Worm (Caenorhabditis elegans) whole organism, early embryonic: Measurements from ENCODE around the gene tag-275.

Source experiments
- B0310.2 ChIP-seq: sonication (generic microtip); optimal IDR thresholded peaks from 2 replicates; lab custom pipeline; 2016; ENCODE audit warnings: mild to moderate bottlenecking, missing genetic modification characterization, missing compliant biosample characterization
- F13C5.2 ChIP-seq: sonication (generic microtip); optimal IDR thresholded peaks from 2 replicates; lab custom pipeline; 2017; ENCODE audit warnings: mild to moderate bottlenecking, missing genetic modification characterization, inconsistent platforms, missing compliant biosample characterization
- aly-1 ChIP-seq: sonication (generic microtip); optimal IDR thresholded peaks from 2 replicates; lab custom pipeline; 2016; ENCODE audit warnings: missing genetic modification characterization, missing compliant biosample characterization
- ama-1 ChIP-seq: fragments of 150-350 bp; optimal IDR thresholded peaks from 2 replicates; lab custom pipeline; 2014
- ceh-13 ChIP-seq: fragments of 200-800 bp; sonication (Bioruptor generic); optimal IDR thresholded peaks from 2 replicates; lab custom pipeline; 2018; ENCODE audit warnings: mild to moderate bottlenecking, missing genetic modification characterization, missing compliant biosample characterization
- ceh-36 ChIP-seq: sonication (generic microtip); optimal IDR thresholded peaks from 2 replicates; lab custom pipeline; 2016; ENCODE audit warnings: missing genetic modification characterization, inconsistent platforms, missing compliant biosample characterization
- ets-7 ChIP-seq: sonication (generic microtip); optimal IDR thresholded peaks from 2 replicates; lab custom pipeline; 2016; ENCODE audit warnings: missing genotype, missing genetic modification characterization, missing compliant biosample characterization
- flt-1 ChIP-seq: fragments of 200-800 bp; sonication (Bioruptor generic); IDR thresholded peaks from 2 replicates; pipeline ENCODE4 v1.3.6; 2022; ENCODE audit warnings: missing genetic modification characterization, missing compliant biosample characterization
- hmbx-1 ChIP-seq: sonication (generic microtip); optimal IDR thresholded peaks from 2 replicates; lab custom pipeline; 2016; ENCODE audit warnings: mild to moderate bottlenecking, missing genetic modification characterization, missing compliant biosample characterization
- hmg-4 ChIP-seq: fragments of 200-800 bp; sonication (Bioruptor generic); optimal IDR thresholded peaks from 2 replicates; lab custom pipeline; 2018; ENCODE audit warnings: mild to moderate bottlenecking, missing genetic modification characterization, missing compliant biosample characterization
- hnd-1 ChIP-seq: sonication (generic microtip); optimal IDR thresholded peaks from 2 replicates; lab custom pipeline; 2016; ENCODE audit warnings: missing genetic modification characterization, missing compliant biosample characterization
- pes-1 ChIP-seq: fragments of 200-800 bp; sonication (Bioruptor generic); IDR thresholded peaks from 2 replicates; pipeline ENCODE4 v1.3.6; 2022; ENCODE audit warnings: missing genetic modification reagents, missing genetic modification characterization, missing compliant biosample characterization
- scrt-1 ChIP-seq: fragments of 200-800 bp; sonication (Bioruptor generic); IDR thresholded peaks from 2 replicates; pipeline ENCODE4 v1.3.6; 2022; ENCODE audit warnings: missing genetic modification characterization, missing compliant biosample characterization
- sea-1 ChIP-seq: fragments of 200-800 bp; sonication (Bioruptor generic); conservative IDR thresholded peaks from 2 replicates; pipeline ENCODE4 v1.3.6; 2022; ENCODE audit warnings: missing genetic modification characterization, missing compliant biosample characterization
- tbx-11 ChIP-seq: fragments of 200-800 bp; sonication (Bioruptor generic); IDR thresholded peaks from 2 replicates; pipeline ENCODE4 v1.3.6; 2022; ENCODE audit warnings: missing genetic modification characterization, missing compliant biosample characterization
- tbx-37 ChIP-seq: fragments of 200-800 bp; sonication (Bioruptor generic); conservative IDR thresholded peaks from 2 replicates; pipeline ENCODE4 v1.3.6; 2022; ENCODE audit warnings: missing genetic modification reagents, missing genetic modification characterization, missing compliant biosample characterization
- tra-4 ChIP-seq: sonication (generic microtip); optimal IDR thresholded peaks from 2 replicates; lab custom pipeline; 2017; ENCODE audit warnings: missing genetic modification characterization, missing compliant biosample characterization

tag-275 gene

ce11 chrX:6178989-6179388 is 28.6 kb upstream of the tag-275 start:
- TF ChIP-seq sea-1 (GFP tag; lab: Robert Waterston, UW), result no peak
- no peak for TF ChIP-seq flt-1
- no peak for TF ChIP-seq hmbx-1 (tag; lab: Kevin White, UChicago)
- no peak for TF ChIP-seq tra-4 (tag; lab: Kevin White, UChicago)
- TF ChIP-seq scrt-1 (GFP tag; lab: Robert Waterston, UW), result no peak
- no peak for TF ChIP-seq hnd-1 (tag; lab: Kevin White, UChicago)
- no peak for TF ChIP-seq tbx-11
- no peak for TF ChIP-seq ama-1 (lab: Kevin White, UChicago)
- no peak for TF ChIP-seq B0310.2 (tag; lab: Kevin White, UChicago)
- no peak for TF ChIP-seq ets-7 (tag; lab: Kevin White, UChicago)
- TF ChIP-seq F13C5.2, result no peak
- no peak for TF ChIP-seq hmg-4 (GFP tag; lab: Kevin White, UChicago)
- TF ChIP-seq tbx-37, result no peak
- TF ChIP-seq ceh-13 (GFP tag; lab: Kevin White, UChicago), result no peak
- no peak for TF ChIP-seq pes-1

DNA sequence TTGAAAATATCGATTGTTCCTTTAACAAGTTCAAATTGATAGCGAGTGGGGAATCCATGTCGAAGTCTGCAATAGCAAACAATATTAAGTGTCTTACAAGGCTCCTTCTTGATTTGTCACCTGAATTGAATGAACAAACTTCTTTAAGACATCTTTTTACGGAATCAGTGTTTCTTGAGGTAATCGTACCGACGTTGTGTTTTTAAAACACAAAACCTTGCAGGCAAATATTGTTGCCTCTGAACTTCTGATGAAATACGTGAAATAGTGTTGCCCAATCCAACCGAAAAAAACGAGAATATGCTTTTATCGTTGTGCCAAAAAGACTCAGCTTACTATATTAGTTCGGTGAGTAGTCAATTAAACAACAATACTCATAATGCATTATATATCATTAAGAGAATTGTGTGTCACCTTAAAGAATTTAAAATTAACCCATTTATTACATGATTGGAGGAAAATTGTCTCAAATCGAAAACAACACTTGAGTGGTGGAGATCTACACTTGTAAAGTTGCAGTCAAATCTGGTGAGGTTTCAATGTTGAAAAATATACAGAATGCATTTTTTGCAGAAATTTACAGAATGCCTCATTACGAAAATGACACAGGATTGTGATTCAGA is 27.7 kb upstream of the tag-275 start, which contains the start of the genes T25B2.4 and T13C5.3:
Gene T25B2.4 (plus strand): TSS at position 301 of the 623 bp plus-strand sequence.
Gene T13C5.3 (plus strand): TSS at position 573 of the 623 bp plus-strand sequence.
- TF ChIP-seq tbx-37 (no peak), hmg-4 (GFP tag; lab: Kevin White, UChicago) (no peak), B0310.2 (tag; lab: Kevin White, UChicago) (no peak), pes-1 (no peak), ceh-36 (no peak), tra-4 (tag; lab: Kevin White, UChicago) (no peak), aly-1 (no peak), hnd-1 (tag; lab: Kevin White, UChicago) (no peak), hmbx-1 (tag; lab: Kevin White, UChicago) (no peak), flt-1 (no peak), tbx-11 (no peak), sea-1 (GFP tag; lab: Robert Waterston, UW) (no peak), F13C5.2 (no peak), ama-1 (lab: Kevin White, UChicago) (no peak)

- TF ChIP-seq tbx-11 (no peak), hmbx-1 (tag; lab: Kevin White, UChicago) (no peak), F13C5.2 (no peak), tra-4 (tag; lab: Kevin White, UChicago) (no peak), hnd-1 (tag; lab: Kevin White, UChicago) (no peak), aly-1 (no peak), B0310.2 (tag; lab: Kevin White, UChicago) (no peak), ceh-13 (GFP tag; lab: Kevin White, UChicago) (no peak), scrt-1 (GFP tag; lab: Robert Waterston, UW) (no peak)
Observed at ce11 chrX:6175829-6176228, 25.5 kb upstream of the tag-275 start, which contains the start of gene T25B2.3. Gene T25B2.3, plus strand, starts transcription at chrX:6176129.

DNA sequence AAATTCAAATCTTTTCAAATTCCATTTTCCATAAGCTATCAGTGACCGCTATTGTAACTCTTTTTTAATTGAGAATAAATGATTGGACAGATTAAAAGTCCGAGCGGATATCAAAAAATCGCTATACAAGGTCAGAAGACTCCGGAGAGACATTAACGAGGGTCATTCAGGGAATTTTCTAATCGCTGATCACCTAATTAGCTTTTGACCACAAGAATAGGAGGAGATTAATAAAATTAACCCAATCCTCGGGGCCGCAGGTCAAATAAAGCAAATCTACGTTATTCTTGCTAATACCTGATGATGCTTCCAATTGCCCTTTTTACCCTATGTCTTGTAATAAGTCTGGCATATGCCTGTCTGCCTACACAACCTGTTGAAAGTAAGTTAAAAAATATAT is 23.3 kb upstream of the tag-275 start, which contains the start of gene T25B2.1:
Gene T25B2.1 (plus strand): TSS at position 301 of the 400 bp plus-strand sequence.
- TF ChIP-seq B0310.2 (tag; lab: Kevin White, UChicago), result no peak
- TF ChIP-seq flt-1, result no peak
- no peak for TF ChIP-seq hnd-1 (tag; lab: Kevin White, UChicago)
- TF ChIP-seq sea-1 (GFP tag; lab: Robert Waterston, UW), result no peak
- no peak for TF ChIP-seq pes-1
- TF ChIP-seq tra-4 (tag; lab: Kevin White, UChicago), result no peak
- TF ChIP-seq hmbx-1 (tag; lab: Kevin White, UChicago), result no peak
- no peak for TF ChIP-seq ama-1 (lab: Kevin White, UChicago)
- no peak for TF ChIP-seq ets-7 (tag; lab: Kevin White, UChicago)
- no peak for TF ChIP-seq hmg-4 (GFP tag; lab: Kevin White, UChicago)
- TF ChIP-seq tbx-11, result no peak
- no peak for TF ChIP-seq ceh-13 (GFP tag; lab: Kevin White, UChicago)
- no peak for TF ChIP-seq ceh-36
- TF ChIP-seq aly-1, result no peak
- TF ChIP-seq scrt-1 (GFP tag; lab: Robert Waterston, UW), result no peak

DNA sequence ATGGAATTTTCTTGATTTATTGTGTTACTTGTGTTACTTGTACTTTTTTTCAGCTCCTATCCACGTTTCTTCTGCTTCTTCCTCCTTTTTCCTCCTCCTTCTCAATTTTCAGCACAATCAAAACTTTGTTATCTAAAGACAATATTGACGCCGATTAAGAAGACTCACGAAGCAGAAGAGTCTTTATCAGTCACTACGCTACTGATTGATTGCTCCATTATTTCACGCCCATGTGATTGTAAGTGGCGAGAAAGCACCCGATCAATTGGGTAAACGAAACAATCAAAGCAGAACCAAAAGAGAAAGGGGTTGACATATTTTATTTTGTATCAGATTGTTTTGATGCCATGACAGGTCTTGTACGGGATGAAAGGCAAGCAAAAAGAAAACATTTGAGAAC is 18.9 kb upstream of the tag-275 start, which contains the start of gene T25B2.2:
Gene T25B2.2 (plus strand): TSS at position 392 of the 400 bp plus-strand sequence.
- TF ChIP-seq hnd-1 (tag; lab: Kevin White, UChicago) (no peak), F13C5.2 (no peak), flt-1 (no peak), aly-1 (no peak), tbx-37 (no peak), scrt-1 (GFP tag; lab: Robert Waterston, UW) (no peak), tbx-11 (no peak), ets-7 (tag; lab: Kevin White, UChicago) (no peak), sea-1 (GFP tag; lab: Robert Waterston, UW) (no peak), B0310.2 (tag; lab: Kevin White, UChicago) (no peak), pes-1 (no peak), ceh-13 (GFP tag; lab: Kevin White, UChicago) (no peak), hmg-4 (GFP tag; lab: Kevin White, UChicago) (no peak), hmbx-1 (tag; lab: Kevin White, UChicago) (no peak), ceh-36 (no peak), ama-1 (lab: Kevin White, UChicago) (no peak), tra-4 (tag; lab: Kevin White, UChicago) (no peak)

- TF ChIP-seq ceh-13 (GFP tag; lab: Kevin White, UChicago), result no peak
- TF ChIP-seq tbx-37, result no peak
- no peak for TF ChIP-seq flt-1
- no peak for TF ChIP-seq B0310.2 (tag; lab: Kevin White, UChicago)
- TF ChIP-seq tbx-11, result no peak
- no peak for TF ChIP-seq sea-1 (GFP tag; lab: Robert Waterston, UW)
- no peak for TF ChIP-seq tra-4 (tag; lab: Kevin White, UChicago)
- TF ChIP-seq ets-7 (tag; lab: Kevin White, UChicago), result no peak
- no peak for TF ChIP-seq hnd-1 (tag; lab: Kevin White, UChicago)
- TF ChIP-seq ceh-36, result no peak
- no peak for TF ChIP-seq F13C5.2
- no peak for TF ChIP-seq ama-1 (lab: Kevin White, UChicago)
- no peak for TF ChIP-seq hmbx-1 (tag; lab: Kevin White, UChicago)
- TF ChIP-seq pes-1, result no peak
- TF ChIP-seq scrt-1 (GFP tag; lab: Robert Waterston, UW), result no peak
- TF ChIP-seq hmg-4 (GFP tag; lab: Kevin White, UChicago), result no peak
- TF ChIP-seq aly-1, result no peak
Observed at ce11 chrX:6167376-6167775, 17.0 kb upstream of the tag-275 start.
